Worm (Caenorhabditis elegans): ENCODE data around the gene R05G6.4.

DNA sequence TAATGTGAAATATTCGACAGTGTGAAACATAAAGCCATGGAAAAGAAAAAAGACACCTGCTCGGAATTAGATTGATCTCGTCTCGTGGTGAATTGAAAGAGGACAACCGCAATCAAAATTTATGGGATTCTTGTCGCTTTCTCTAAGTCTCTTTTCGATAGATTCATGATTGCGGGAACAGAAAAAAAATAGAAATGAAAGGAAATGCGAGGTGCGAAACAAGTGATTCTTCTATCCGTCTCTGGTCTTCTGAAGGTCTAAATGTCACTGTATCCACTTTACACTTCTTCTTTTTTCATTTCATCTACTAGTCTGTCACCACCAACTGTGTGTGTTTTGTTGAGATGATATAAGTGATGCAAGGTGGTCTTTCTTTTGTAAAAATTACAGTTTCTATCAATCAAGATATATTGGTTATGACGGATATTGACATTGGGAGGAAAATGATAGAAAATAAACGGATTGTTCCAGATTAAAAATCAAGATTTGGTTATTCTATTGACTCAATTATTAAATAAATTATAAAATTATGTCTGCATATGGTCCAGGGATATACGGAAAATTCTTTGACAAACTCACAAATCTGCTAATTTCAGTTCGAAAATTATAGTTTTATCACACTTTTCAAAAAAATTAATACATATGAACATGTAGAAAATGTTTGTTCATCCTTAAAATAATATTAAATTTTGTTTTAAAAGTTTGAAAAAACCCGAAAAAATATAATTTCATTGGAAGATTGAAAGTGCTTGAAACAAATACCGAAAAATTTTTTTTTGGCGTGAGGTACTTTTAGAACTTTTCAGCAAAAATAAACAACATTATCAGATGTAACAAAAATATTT is 17.4 kb downstream of the R05G6.4 start:
- TF ChIP-seq ama-1 (optimal IDR thresholded peaks at IDR 0.05) (no peak), sea-1 (GFP tag; conservative IDR thresholded peaks at IDR 0.05) (no peak), flt-1 (GFP tag; IDR thresholded peaks at IDR 0.05) (no peak), pes-1 (GFP tag; IDR thresholded peaks at IDR 0.05) (no peak), hmbx-1 (tag; optimal IDR thresholded peaks at IDR 0.05) (no peak), hmg-4 (GFP tag; optimal IDR thresholded peaks at IDR 0.05) (no peak), tbx-37 (GFP tag; conservative IDR thresholded peaks at IDR 0.05) (no peak), aly-1 (tag; optimal IDR thresholded peaks at IDR 0.05) (no peak)
